Fruit fly (Drosophila melanogaster) whole organism, embryonic: ENCODE results near the gene CG34125.

ENCODE experiments used
- Adf1 ChIP-seq: fragments of 200-800 bp; sonication (Bioruptor generic); IDR thresholded peaks from 2 replicates; pipeline ENCODE4 v1.3.6; 2022; ENCODE audit warnings: missing biosample characterization, missing genetic modification characterization
- Antp ChIP-seq: fragments of 200-800 bp; sonication (Bioruptor generic); optimal IDR thresholded peaks from 3 replicates; lab custom pipeline; 2016; ENCODE audit warnings: missing biosample characterization, missing genetic modification characterization
- BtbVII ChIP-seq: fragments of 200-800 bp; sonication (Bioruptor generic); optimal IDR thresholded peaks from 3 replicates; lab custom pipeline; 2017; ENCODE audit warnings: missing biosample characterization, mild to moderate bottlenecking, missing genetic modification characterization
- CG10267 ChIP-seq: fragments of 200-800 bp; sonication (Bioruptor generic); optimal IDR thresholded peaks from 2 replicates; lab custom pipeline; 2018; ENCODE audit warnings: missing biosample characterization, mild to moderate bottlenecking, missing genetic modification characterization, moderate library complexity
- CG10462 ChIP-seq: fragments of 200-800 bp; sonication (Bioruptor generic); optimal IDR thresholded peaks from 2 replicates; lab custom pipeline; 2016; ENCODE audit warnings: missing biosample characterization, missing genetic modification characterization
- CG10979 ChIP-seq: fragments of 200-800 bp; sonication (Bioruptor generic); optimal IDR thresholded peaks from 2 replicates; lab custom pipeline; 2018; ENCODE audit warnings: missing biosample characterization, mild to moderate bottlenecking, missing genetic modification characterization, moderate library complexity
- CG11560 ChIP-seq: fragments of 200-800 bp; sonication (Bioruptor generic); IDR thresholded peaks from 3 replicates; pipeline ENCODE4 v1.3.6; 2022; ENCODE audit warnings: missing biosample characterization, missing genetic modification characterization
- CG12071 ChIP-seq: fragments of 200-800 bp; sonication (Bioruptor generic); optimal IDR thresholded peaks from 3 replicates; lab custom pipeline; 2018; ENCODE audit warnings: missing biosample characterization, mild to moderate bottlenecking, missing genetic modification characterization
- CG13424 ChIP-seq: fragments of 200-800 bp; sonication (Bioruptor generic); optimal IDR thresholded peaks from 2 replicates; lab custom pipeline; 2019; ENCODE audit warnings: missing biosample characterization, mild to moderate bottlenecking, missing genetic modification characterization, moderate library complexity
- CG13775 ChIP-seq: fragments of 200-800 bp; sonication (Bioruptor generic); optimal IDR thresholded peaks from 3 replicates; lab custom pipeline; 2017; ENCODE audit warnings: missing biosample characterization, mild to moderate bottlenecking, missing genetic modification characterization
- CG14050 ChIP-seq: fragments of 200-800 bp; sonication (Bioruptor generic); IDR thresholded peaks from 3 replicates; pipeline ENCODE4 v1.3.6; 2022; ENCODE audit warnings: missing biosample characterization, missing genetic modification characterization
- CG17612 ChIP-seq: fragments of 200-800 bp; sonication (Bioruptor generic); IDR thresholded peaks from 2 replicates; pipeline ENCODE4 v1.3.6; 2022; ENCODE audit warnings: missing biosample characterization, missing genetic modification characterization
- CG17829 ChIP-seq: fragments of 200-800 bp; optimal IDR thresholded peaks from 2 replicates; lab custom pipeline; 2019; ENCODE audit warnings: missing biosample characterization, mild to moderate bottlenecking, missing genetic modification characterization, moderate library complexity
- CG1792 ChIP-seq: fragments of 200-800 bp; sonication (Bioruptor generic); optimal IDR thresholded peaks from 2 replicates; lab custom pipeline; 2016; ENCODE audit warnings: missing biosample characterization, missing genetic modification characterization
- CG2678 ChIP-seq: fragments of 200-800 bp; sonication (Bioruptor generic); optimal IDR thresholded peaks from 3 replicates; lab custom pipeline; 2019; ENCODE audit warnings: missing biosample characterization, mild to moderate bottlenecking, missing genetic modification characterization, moderate library complexity
- CG31224 ChIP-seq: fragments of 200-800 bp; sonication (Bioruptor generic); IDR thresholded peaks from 2 replicates; pipeline ENCODE4 v1.3.6; 2022; ENCODE audit warnings: missing biosample characterization, missing genetic modification characterization
- CG3407 ChIP-seq: fragments of 200-800 bp; sonication (Bioruptor generic); optimal IDR thresholded peaks from 2 replicates; lab custom pipeline; 2018; ENCODE audit warnings: missing biosample characterization, mild to moderate bottlenecking, missing genetic modification characterization
- CG4854 ChIP-seq: fragments of 200-800 bp; sonication (Bioruptor generic); optimal IDR thresholded peaks from 2 replicates; lab custom pipeline; 2016; ENCODE audit warnings: missing biosample characterization, missing genetic modification characterization, inconsistent platforms
- CG5180 ChIP-seq: fragments of 200-800 bp; sonication (Bioruptor generic); optimal IDR thresholded peaks from 3 replicates; lab custom pipeline; 2017; ENCODE audit warnings: missing biosample characterization, missing genetic modification characterization, mild to moderate bottlenecking, moderate library complexity, missing genetic modification reagents
- CG6765 ChIP-seq: fragments of 200-800 bp; sonication (Bioruptor generic); optimal IDR thresholded peaks from 3 replicates; lab custom pipeline; 2017; ENCODE audit warnings: missing biosample characterization, mild to moderate bottlenecking, missing genetic modification characterization
- CG9797 ChIP-seq: fragments of 200-800 bp; sonication (Bioruptor generic); optimal IDR thresholded peaks from 3 replicates; lab custom pipeline; 2018; ENCODE audit warnings: missing biosample characterization, mild to moderate bottlenecking, missing genetic modification characterization
- CTCF ChIP-seq: fragments of 200-800 bp; sonication (Bioruptor generic); optimal IDR thresholded peaks from 2 replicates; lab custom pipeline; 2017; ENCODE audit warnings: missing biosample characterization, mild to moderate bottlenecking, missing genetic modification characterization, moderate library complexity
- Chrac-16 ChIP-seq: fragments of 200-800 bp; sonication (Bioruptor generic); optimal IDR thresholded peaks from 3 replicates; lab custom pipeline; 2016; ENCODE audit warnings: missing biosample characterization, missing genetic modification characterization
- D19B ChIP-seq: fragments of 200-800 bp; sonication (Bioruptor generic); optimal IDR thresholded peaks from 2 replicates; lab custom pipeline; 2017; ENCODE audit warnings: missing biosample characterization, mild to moderate bottlenecking, missing genetic modification characterization
- Deaf1 ChIP-seq: fragments of 200-800 bp; optimal IDR thresholded peaks from 3 replicates; lab custom pipeline; 2019; ENCODE audit warnings: missing biosample characterization, mild to moderate bottlenecking, missing genetic modification characterization, moderate library complexity
- Hand ChIP-seq: fragments of 200-800 bp; sonication (Bioruptor generic); optimal IDR thresholded peaks from 2 replicates; lab custom pipeline; 2017; ENCODE audit warnings: mild to moderate bottlenecking, missing biosample characterization, missing genetic modification reagents, missing genetic modification characterization
- MESR4 ChIP-seq: fragments of 200-800 bp; sonication (Bioruptor generic); optimal IDR thresholded peaks from 2 replicates; lab custom pipeline; 2018; ENCODE audit warnings: missing biosample characterization, mild to moderate bottlenecking, missing genetic modification characterization, moderate library complexity
- MTF-1 ChIP-seq: fragments of 200-800 bp; sonication (Bioruptor generic); optimal IDR thresholded peaks from 2 replicates; lab custom pipeline; 2018; ENCODE audit warnings: missing biosample characterization, mild to moderate bottlenecking, missing genetic modification characterization, borderline replicate concordance
- Max ChIP-seq: fragments of 200-800 bp; sonication (Bioruptor generic); optimal IDR thresholded peaks from 2 replicates; lab custom pipeline; 2016; ENCODE audit warnings: missing biosample characterization, mild to moderate bottlenecking, missing genetic modification characterization
- Pdp1 ChIP-seq, 2 experiments: fragments of 200-800 bp; sonication (Bioruptor generic); optimal IDR thresholded peaks; 3 replicates each; lab custom pipeline; 2016; ENCODE audit warnings: missing biosample characterization in 2 of 2, missing genetic modification characterization in 2 of 2, mild to moderate bottlenecking in 1 of 2, moderate library complexity in 1 of 2
- Rfx ChIP-seq: fragments of 200-800 bp; sonication (Bioruptor generic); IDR thresholded peaks from 2 replicates; pipeline ENCODE4 v1.3.6; 2022; ENCODE audit warnings: missing biosample characterization, missing genetic modification characterization
- Sox102F ChIP-seq: fragments of 200-800 bp; sonication (Bioruptor generic); optimal IDR thresholded peaks from 2 replicates; lab custom pipeline; 2018; ENCODE audit warnings: missing biosample characterization, mild to moderate bottlenecking, missing genetic modification characterization, moderate library complexity
- Xbp1 ChIP-seq: fragments of 200-800 bp; sonication (Bioruptor generic); optimal IDR thresholded peaks from 3 replicates; lab custom pipeline; 2016; ENCODE audit warnings: missing biosample characterization, mild to moderate bottlenecking, missing genetic modification characterization
- abd-A ChIP-seq: fragments of 200-800 bp; sonication (Bioruptor generic); optimal IDR thresholded peaks from 3 replicates; lab custom pipeline; 2019; ENCODE audit warnings: missing biosample characterization, mild to moderate bottlenecking, missing genetic modification characterization, moderate library complexity
- caup ChIP-seq: fragments of 200-800 bp; sonication (Bioruptor generic); optimal IDR thresholded peaks from 3 replicates; lab custom pipeline; 2017; ENCODE audit warnings: missing biosample characterization, mild to moderate bottlenecking, missing genetic modification characterization, moderate library complexity; ENCODE audit not compliant: severe bottlenecking
- cwo ChIP-seq: fragments of 200-800 bp; sonication (Bioruptor generic); optimal IDR thresholded peaks from 3 replicates; lab custom pipeline; 2017; ENCODE audit warnings: missing biosample characterization, missing genetic modification characterization, mild to moderate bottlenecking, moderate library complexity, missing genetic modification reagents
- da ChIP-seq: fragments of 200-800 bp; sonication (Bioruptor generic); optimal IDR thresholded peaks from 2 replicates; lab custom pipeline; 2016; ENCODE audit warnings: missing biosample characterization, missing genetic modification characterization
- disco-r ChIP-seq: fragments of 200-800 bp; sonication (Bioruptor generic); optimal IDR thresholded peaks from 2 replicates; lab custom pipeline; 2016; ENCODE audit warnings: missing biosample characterization, missing genetic modification characterization
- dmrt99B ChIP-seq: fragments of 200-800 bp; sonication (Bioruptor generic); optimal IDR thresholded peaks from 2 replicates; lab custom pipeline; 2018; ENCODE audit warnings: missing biosample characterization, mild to moderate bottlenecking, missing genetic modification characterization, moderate library complexity
- en ChIP-seq: fragments of 200-800 bp; sonication (Bioruptor generic); optimal IDR thresholded peaks from 2 replicates; lab custom pipeline; 2016; ENCODE audit warnings: missing biosample characterization, missing genetic modification characterization
- gro ChIP-seq: fragments of 200-800 bp; sonication (Bioruptor generic); optimal IDR thresholded peaks from 2 replicates; lab custom pipeline; 2016; ENCODE audit warnings: missing biosample characterization, missing genetic modification characterization
- lov ChIP-seq, 2 experiments: fragments of 200-800 bp in 1 of 2; fragments of >200 bp in 1 of 2; sonication (Bioruptor generic) in 1 of 2; IDR thresholded peaks in 1 of 2; optimal IDR thresholded peaks in 1 of 2; 2 replicates in 1 of 2; 3 replicates in 1 of 2; pipeline versions ENCODE4 v1.3.6 to Lab custom; 2017 to 2022; ENCODE audit warnings: missing biosample characterization in 1 of 2, missing genetic modification characterization in 1 of 2
- sens ChIP-seq: fragments of 200-800 bp; sonication (Bioruptor generic); peaks from one replicate; lab custom pipeline; 2016; ENCODE audit warnings: missing biosample characterization, missing genetic modification characterization
- sisA ChIP-seq: fragments of 200-800 bp; sonication (Bioruptor generic); IDR thresholded peaks from 2 replicates; pipeline ENCODE4 v1.3.6; 2022; ENCODE audit warnings: missing biosample characterization, missing genetic modification characterization
- stc ChIP-seq: fragments of 200-800 bp; sonication (Bioruptor generic); IDR thresholded peaks from 2 replicates; pipeline ENCODE4 v1.3.6; 2022; ENCODE audit warnings: missing biosample characterization, missing genetic modification characterization
- trem ChIP-seq: fragments of 200-800 bp; optimal IDR thresholded peaks from 3 replicates; lab custom pipeline; 2019; ENCODE audit warnings: missing biosample characterization, mild to moderate bottlenecking, missing genetic modification characterization, moderate library complexity
- vfl ChIP-seq: fragments of 200-800 bp; sonication (Bioruptor generic); optimal IDR thresholded peaks from 2 replicates; lab custom pipeline; 2016; ENCODE audit warnings: missing biosample characterization, missing genetic modification characterization
- wek ChIP-seq: fragments of 200-800 bp; sonication (Bioruptor generic); optimal IDR thresholded peaks from 3 replicates; lab custom pipeline; 2018; ENCODE audit warnings: missing biosample characterization, mild to moderate bottlenecking, missing genetic modification characterization, moderate library complexity

CG34125 gene

dm6 chr2L:5004677-5005463 lies 39.4 kb downstream of the CG34125 start (continued):
- TF ChIP-seq trem (peak; percentile 74), Chrac-16 (GFP tag; lab: Kevin White, UChicago) (peak; percentile 90), CTCF (GFP tag; lab: Kevin White, UChicago) (peak; percentile 33), da (GFP tag; lab: Kevin White, UChicago) (peak; percentile 78), Max (peak; percentile 85), Adf1 (GFP tag; lab: Robert Waterston, UW) (peak; percentile 83), disco-r (GFP tag; lab: Kevin White, UChicago) (peak; percentile 86), CG5180 (GFP tag; lab: Kevin White, UChicago) (peak; percentile 83), CG10462 (peak; percentile 86), CG14050 (GFP tag; lab: Robert Waterston, UW) (peak; percentile 92), CG13775 (GFP tag; lab: Kevin White, UChicago) (peak; percentile 88), cwo (GFP tag; lab: Kevin White, UChicago) (peak; percentile 95), CG10267 (tag; lab: Kevin White, UChicago) (peak; percentile 85), Antp (GFP tag; lab: Kevin White, UChicago) (peak; percentile 97), wek (GFP tag; lab: Kevin White, UChicago) (peak; percentile 44), MTF-1 (GFP tag; lab: Kevin White, UChicago) (peak; percentile 76), dmrt99B (tag; lab: Kevin White, UChicago) (peak; percentile 96), CG11560 (tag; lab: Robert Waterston, UW) (peak; percentile 85), Sox102F (GFP tag; lab: Kevin White, UChicago) (peak; percentile 94), Xbp1 (GFP tag; lab: Kevin White, UChicago) (peak; percentile 96), sisA (GFP tag; lab: Robert Waterston, UW) (peak; percentile 97), CG17612 (GFP tag; lab: Robert Waterston, UW) (peak; percentile 93), lov (optimal IDR thresholded peaks at IDR 0.05; lab: Kevin White, UChicago) (no peak), lov (GFP tag; IDR thresholded peaks at IDR 0.05; lab: Robert Waterston, UW) (peak; percentile 91), sens (GFP tag; lab: Kevin White, UChicago) (peak; percentile 99), Rfx (peak; percentile 98), CG2678 (peak; percentile 97), BtbVII (GFP tag; lab: Kevin White, UChicago) (peak; percentile 93), MESR4 (GFP tag; lab: Kevin White, UChicago) (peak; percentile 34), CG1792 (peak; percentile 94), CG12071 (GFP tag; lab: Kevin White, UChicago) (peak; percentile 93), CG31224 (peak; percentile 90), CG17829 (tag; lab: Kevin White, UChicago) (peak; percentile 91), Deaf1 (tag; lab: Kevin White, UChicago) (peak; percentile 80), caup (GFP tag; lab: Kevin White, UChicago) (peak; percentile 97), CG10979 (tag; lab: Kevin White, UChicago) (peak; percentile 91), CG13424 (peak; percentile 95), stc (GFP tag; lab: Robert Waterston, UW) (peak; percentile 95), D19B (peak; percentile 84), Hand (GFP tag; lab: Kevin White, UChicago) (peak; percentile 98), en (GFP tag; lab: Kevin White, UChicago) (peak; percentile 81), vfl (GFP tag; lab: Kevin White, UChicago) (peak; percentile 94), abd-A (tag; lab: Kevin White, UChicago) (peak; percentile 77), CG6765 (GFP tag; lab: Kevin White, UChicago) (peak; percentile 86), CG9797 (GFP tag; lab: Kevin White, UChicago) (peak; percentile 40), gro (GFP tag; lab: Kevin White, UChicago) (peak; percentile 96), CG3407 (peak; percentile 86), Pdp1 (GFP tag; optimal IDR thresholded peaks at IDR 0.05; lab: Kevin White, UChicago) (peak; percentile 94 to 96), CG4854 (GFP tag; lab: Kevin White, UChicago) (peak; percentile 91)
